Worm (Caenorhabditis elegans): ENCODE measurements around the gene ZK353.10.
A peak's percentile ranks its signal among the peaks of the same experiment; 100 is the strongest.

ce11 chrIII:8354644-8355461 is 39.4 kb downstream of the ZK353.10 start, which contains the start of gene unc-116:
- TF ChIP-seq lin-15B (tag; optimal IDR thresholded peaks at IDR 0.05) (peak; percentile 36), pqm-1 (tag; optimal IDR thresholded peaks at IDR 0.05) (peak; percentile 18), nhr-28 (tag; optimal IDR thresholded peaks at IDR 0.05) (no peak)

Data from whole organism, L3 larva.